Fruit fly (Drosophila melanogaster): ENCODE measurements around the gene RluA-2.

The RluA-2 gene

DNA sequence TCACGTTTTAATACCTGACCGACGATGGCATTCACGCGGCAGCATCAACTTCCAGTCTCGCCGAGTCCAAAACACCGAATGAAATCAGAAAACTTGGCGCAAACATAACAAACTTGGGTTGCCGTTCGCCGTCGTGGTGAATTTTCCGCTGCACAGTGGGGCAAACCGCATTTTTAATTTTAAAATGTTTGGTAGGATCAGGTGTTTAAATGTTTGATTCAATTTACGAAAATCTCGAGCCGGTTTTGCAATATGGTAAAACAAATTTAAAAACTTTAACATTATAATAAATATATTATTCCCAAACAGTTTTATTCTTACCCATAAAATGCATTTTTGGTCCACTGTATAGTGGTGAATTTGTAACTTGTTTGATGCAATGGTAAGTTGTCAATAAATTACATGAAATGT, 2.6 kb upstream of the RluA-2 start, which contains the start of gene RluA-1 (continued):
- TF ChIP-seq stwl (tag; optimal IDR thresholded peaks at IDR 0.05) (peak; percentile 98), fru (optimal IDR thresholded peaks at IDR 0.05) (no peak), ttk (GFP tag; IDR thresholded peaks at IDR 0.05) (peak; percentile 99), CG4617 (GFP tag; optimal IDR thresholded peaks at IDR 0.05; ENCODE audit: borderline replicate concordance) (peak; percentile 99), CG15073 (GFP tag; optimal IDR thresholded peaks at IDR 0.05) (peak; percentile 91), CG13296 (GFP tag; optimal IDR thresholded peaks at IDR 0.05) (peak; percentile 99), seq (GFP tag; IDR thresholded peaks at IDR 0.05) (peak; percentile 100), wor (GFP tag; IDR thresholded peaks at IDR 0.05) (peak; percentile 99), CG2678 (tag; optimal IDR thresholded peaks at IDR 0.05) (peak; percentile 100), Awh (GFP tag; IDR thresholded peaks at IDR 0.05) (peak; percentile 100), CG10565 (GFP tag; optimal IDR thresholded peaks at IDR 0.05) (peak; percentile 96), NfI (GFP tag; optimal IDR thresholded peaks at IDR 0.05) (peak; percentile 99), CG14860 (GFP tag; IDR thresholded peaks at IDR 0.05; ENCODE audit: partially characterized antibody) (peak; percentile 75), CG42726 (GFP tag; IDR thresholded peaks at IDR 0.05; ENCODE audit: partially characterized antibody) (no peak), eyg (GFP tag; optimal IDR thresholded peaks at IDR 0.05) (peak; percentile 79), gro (GFP tag; optimal IDR thresholded peaks at IDR 0.05) (peak; percentile 94), ac (GFP tag; optimal IDR thresholded peaks at IDR 0.05) (peak; percentile 98), Lhr (GFP tag; optimal IDR thresholded peaks at IDR 0.05) (peak; percentile 98), dmrt99B (tag; optimal IDR thresholded peaks at IDR 0.05) (peak; percentile 99), CG7556 (GFP tag; optimal IDR thresholded peaks at IDR 0.05) (peak; percentile 99), Hand (GFP tag; optimal IDR thresholded peaks at IDR 0.05) (peak; percentile 96), hb (GFP tag; IDR thresholded peaks at IDR 0.05; ENCODE audit: partially characterized antibody) (peak; percentile 75), sens (GFP tag) (peak; percentile 99), Atf6 (GFP tag; IDR thresholded peaks at IDR 0.05) (peak; percentile 97), CG13287 (GFP tag; IDR thresholded peaks at IDR 0.05; ENCODE audit: partially characterized antibody) (peak; percentile 80), odd (GFP tag; optimal IDR thresholded peaks at IDR 0.05) (peak; percentile 99), HLH54F (GFP tag; optimal IDR thresholded peaks at IDR 0.05) (peak; percentile 92), ssp (GFP tag; IDR thresholded peaks at IDR 0.05) (peak; percentile 95), CG17612 (GFP tag; IDR thresholded peaks at IDR 0.05) (peak; percentile 99), D19B (GFP tag; optimal IDR thresholded peaks at IDR 0.05) (peak; percentile 95), CG9932 (GFP tag; IDR thresholded peaks at IDR 0.05) (peak; percentile 90), kni (GFP tag; optimal IDR thresholded peaks at IDR 0.05) (peak; percentile 94), CG6175 (GFP tag; IDR thresholded peaks at IDR 0.05) (peak; percentile 98), Sry-β (GFP tag; optimal IDR thresholded peaks at IDR 0.05) (peak; percentile 79), wdn (GFP tag; IDR thresholded peaks at IDR 0.05) (peak; percentile 99), CG12104 (GFP tag; optimal IDR thresholded peaks at IDR 0.05) (peak; percentile 99), slou (GFP tag; optimal IDR thresholded peaks at IDR 0.05) (peak; percentile 95), Lim3 (GFP tag; IDR thresholded peaks at IDR 0.05) (peak; percentile 96), CG12659 (GFP tag; optimal IDR thresholded peaks at IDR 0.05) (peak; percentile 100), CkIIα-i1 (GFP tag; IDR thresholded peaks at IDR 0.05) (no peak), Fer2 (tag; optimal IDR thresholded peaks at IDR 0.05) (peak; percentile 98), ap (GFP tag; IDR thresholded peaks at IDR 0.05) (peak; percentile 91), gcm (GFP tag; optimal IDR thresholded peaks at IDR 0.05) (peak; percentile 100), chif (GFP tag; optimal IDR thresholded peaks at IDR 0.05) (peak; percentile 95 to 97), CG14965 (GFP tag; optimal IDR thresholded peaks at IDR 0.05; ENCODE audit: borderline replicate concordance) (peak; percentile 69), salm (tag; optimal IDR thresholded peaks at IDR 0.05) (peak; percentile 99), NC2β (GFP tag; optimal IDR thresholded peaks at IDR 0.05) (peak; percentile 95), Atf-2 (GFP tag; optimal IDR thresholded peaks at IDR 0.05) (peak; percentile 95), CG15269 (tag; optimal IDR thresholded peaks at IDR 0.05) (peak; percentile 100), disco-r (GFP tag; optimal IDR thresholded peaks at IDR 0.05) (peak; percentile 87), CG8765 (GFP tag; IDR thresholded peaks at IDR 0.05) (peak; percentile 98)
